Fruit fly (Drosophila melanogaster) whole organism: Measurements from ENCODE around the gene TwdlX.

Experiments used
- CG8478 ChIP-seq: fragments of >200 bp; optimal IDR thresholded peaks from 2 replicates; lab custom pipeline; 2018; ENCODE audit warnings: inconsistent platforms
- EcR ChIP-seq, 2 experiments: fragments of >200 bp; optimal IDR thresholded peaks; 2 replicates each; lab custom pipeline; 2017; ENCODE audit warnings: missing biosample characterization in 2 of 2, missing genetic modification characterization in 2 of 2, missing genetic modification reagents in 2 of 2
- pan ChIP-seq: fragments of >200 bp; optimal IDR thresholded peaks from 2 replicates; lab custom pipeline; 2017
- psq ChIP-seq: fragments of >200 bp; optimal IDR thresholded peaks from 2 replicates; lab custom pipeline; 2017
- usp ChIP-seq: fragments of >200 bp; optimal IDR thresholded peaks from 2 replicates; lab custom pipeline; 2017; ENCODE audit warnings: missing biosample characterization, missing genetic modification characterization, mixed read lengths

- TF ChIP-seq EcR (GFP tag; optimal IDR thresholded peaks at IDR 0.05; lab: Kevin White, UChicago): no peak
- no peak for TF ChIP-seq usp (GFP tag; lab: Kevin White, UChicago)
- no peak for TF ChIP-seq CG8478 (lab: Kevin White, UChicago)
- no peak for TF ChIP-seq pan (lab: Kevin White, UChicago)
- no peak for TF ChIP-seq psq (lab: Kevin White, UChicago)
Observed at dm6 chrX:16683765-16684164, 47.1 kb upstream of the TwdlX start, which contains the start of gene Axs.
